Fruit fly (Drosophila melanogaster) whole organism, wandering third instar larva: Measurements from ENCODE around the gene CG13678.
A peak's percentile ranks its signal among the peaks of the same experiment; 100 is the strongest.

Experiments used
- Abd-B ChIP-seq: fragments of >200 bp; optimal IDR thresholded peaks from 2 replicates; lab custom pipeline; 2017; ENCODE audit warnings: missing biosample characterization, missing genetic modification characterization
- CG32264 ChIP-seq: fragments of 200-800 bp; sonication (Bioruptor generic); optimal IDR thresholded peaks from 2 replicates; lab custom pipeline; 2016; ENCODE audit warnings: missing biosample characterization, missing genetic modification characterization
- CG9705 ChIP-seq: fragments of 200-800 bp; sonication (Bioruptor generic); optimal IDR thresholded peaks from 2 replicates; lab custom pipeline; 2018; ENCODE audit warnings: missing biosample characterization, mild to moderate bottlenecking, missing genetic modification characterization
- CrebA ChIP-seq: fragments of 200-800 bp; sonication (Bioruptor generic); optimal IDR thresholded peaks from 2 replicates; lab custom pipeline; 2016; ENCODE audit warnings: missing biosample characterization, mild to moderate bottlenecking, missing genetic modification characterization, borderline replicate concordance
- Dfd ChIP-seq: fragments of >200 bp; optimal IDR thresholded peaks from 2 replicates; lab custom pipeline; 2017; ENCODE audit warnings: missing biosample characterization, missing genetic modification characterization
- Dif ChIP-seq: fragments of 200-275, 200-300 bp; sonication (Bioruptor generic); optimal IDR thresholded peaks from 2 replicates; lab custom pipeline; 2018; ENCODE audit warnings: missing biosample characterization, missing genetic modification characterization; ENCODE audit not compliant: partially characterized antibody
- GATAd ChIP-seq: sonication (Bioruptor generic); optimal IDR thresholded peaks from 2 replicates; lab custom pipeline; 2016; ENCODE audit warnings: missing biosample characterization, missing genetic modification characterization
- HLH106 ChIP-seq: fragments of 200-800 bp; optimal IDR thresholded peaks from 3 replicates; lab custom pipeline; 2019; ENCODE audit warnings: missing biosample characterization, mild to moderate bottlenecking, missing genetic modification characterization, moderate library complexity
- Hnf4 ChIP-seq: fragments of 200-800 bp; sonication (Bioruptor generic); optimal IDR thresholded peaks from 2 replicates; lab custom pipeline; 2016; ENCODE audit warnings: missing biosample characterization, mild to moderate bottlenecking, missing genetic modification characterization
- Hr78 ChIP-seq: fragments of >200 bp; optimal IDR thresholded peaks from 2 replicates; lab custom pipeline; 2017; ENCODE audit warnings: missing biosample characterization, missing genetic modification characterization
- Hr83 ChIP-seq: fragments of 200-300 bp; sonication (Bioruptor generic); optimal IDR thresholded peaks from 2 replicates; lab custom pipeline; 2016; ENCODE audit warnings: missing biosample characterization, mild to moderate bottlenecking, missing genetic modification characterization, moderate library complexity; ENCODE audit not compliant: poor library complexity, severe bottlenecking
- Jra ChIP-seq: sonication (Bioruptor generic); optimal IDR thresholded peaks from 2 replicates; lab custom pipeline; 2016; ENCODE audit warnings: missing biosample characterization, missing genetic modification characterization
- Mio ChIP-seq: sonication (Bioruptor generic); optimal IDR thresholded peaks from 2 replicates; lab custom pipeline; 2016; ENCODE audit warnings: missing biosample characterization, missing genetic modification characterization
- Myc ChIP-seq: fragments of >200 bp; optimal IDR thresholded peaks from 2 replicates; lab custom pipeline; 2017
- N ChIP-seq: fragments of >200 bp; optimal IDR thresholded peaks from 2 replicates; lab custom pipeline; 2018; ENCODE audit warnings: missing biosample characterization, missing external identifiers, missing genetic modification characterization
- OdsH ChIP-seq: fragments of 200-800 bp; sonication (Bioruptor generic); optimal IDR thresholded peaks from 2 replicates; lab custom pipeline; 2016; ENCODE audit warnings: missing biosample characterization, mild to moderate bottlenecking, missing genetic modification characterization
- Rel ChIP-seq, 2 experiments: fragments of 200-800 bp; sonication (Bioruptor generic) in 1 of 2; optimal IDR thresholded peaks; 2 replicates in 1 of 2; 3 replicates in 1 of 2; lab custom pipeline; 2016 to 2019; ENCODE audit warnings: mild to moderate bottlenecking in 2 of 2, missing biosample characterization in 2 of 2, missing genetic modification characterization in 2 of 2, moderate library complexity in 1 of 2
- Sp1 ChIP-seq: fragments of 200-800 bp; sonication (Bioruptor generic); optimal IDR thresholded peaks from 3 replicates; lab custom pipeline; 2019; ENCODE audit warnings: missing biosample characterization, mild to moderate bottlenecking, missing genetic modification characterization, moderate library complexity
- Vsx2 ChIP-seq: fragments of 200-300, 225-300 bp; sonication (Bioruptor generic); optimal IDR thresholded peaks from 2 replicates; lab custom pipeline; 2018; ENCODE audit warnings: missing biosample characterization, missing genetic modification characterization; ENCODE audit not compliant: partially characterized antibody
- br ChIP-seq: fragments of 200-800 bp; sonication (Bioruptor generic); optimal IDR thresholded peaks from 2 replicates; lab custom pipeline; 2016; ENCODE audit warnings: missing biosample characterization, missing genetic modification characterization
- brk ChIP-seq: fragments of 200-800 bp; sonication (Bioruptor generic); optimal IDR thresholded peaks from 2 replicates; lab custom pipeline; 2016; ENCODE audit warnings: missing biosample characterization, mild to moderate bottlenecking, missing genetic modification characterization
- dl ChIP-seq, 2 experiments: fragments of 175-275, 200-275 bp in 1 of 2; fragments of 200-275 bp in 1 of 2; sonication (Bioruptor generic); optimal IDR thresholded peaks; lab custom pipeline; 2018; ENCODE audit warnings: mild to moderate bottlenecking in 2 of 2, missing biosample characterization in 2 of 2, missing genetic modification characterization in 2 of 2, moderate library complexity in 2 of 2; ENCODE audit not compliant: partially characterized antibody in 2 of 2, insufficient read depth in 1 of 2
- dmrt93B ChIP-seq: fragments of 200-800 bp; sonication (Bioruptor generic); optimal IDR thresholded peaks from 2 replicates; lab custom pipeline; 2018; ENCODE audit warnings: missing biosample characterization, mild to moderate bottlenecking, missing genetic modification characterization
- dsf ChIP-seq: sonication (Bioruptor generic); optimal IDR thresholded peaks from 2 replicates; lab custom pipeline; 2016; ENCODE audit warnings: missing biosample characterization, missing genetic modification characterization, borderline replicate concordance
- ey ChIP-seq: fragments of 200-800 bp; sonication (Bioruptor generic); optimal IDR thresholded peaks from 2 replicates; lab custom pipeline; 2016; ENCODE audit warnings: missing biosample characterization, missing genetic modification characterization
- foxo ChIP-seq, 2 experiments: fragments of 200-800 bp; sonication (Bioruptor generic); optimal IDR thresholded peaks; 2 replicates in 1 of 2; 3 replicates in 1 of 2; lab custom pipeline; 2016 to 2017; ENCODE audit warnings: missing biosample characterization in 2 of 2, missing genetic modification characterization in 2 of 2
- fru ChIP-seq: fragments of 200-800 bp; sonication (Bioruptor generic); optimal IDR thresholded peaks from 3 replicates; lab custom pipeline; 2016; ENCODE audit warnings: missing biosample characterization, mild to moderate bottlenecking, missing genetic modification characterization
- h ChIP-seq: fragments of 200-800 bp; sonication (Bioruptor generic); optimal IDR thresholded peaks from 3 replicates; lab custom pipeline; 2016; ENCODE audit warnings: missing biosample characterization, mild to moderate bottlenecking, missing genetic modification characterization
- jim ChIP-seq: fragments of 175-275, 200-325 bp; sonication (Bioruptor generic); optimal IDR thresholded peaks from 2 replicates; lab custom pipeline; 2016; ENCODE audit warnings: missing biosample characterization, mild to moderate bottlenecking, missing genetic modification characterization
- lola ChIP-seq: fragments of >200 bp; optimal IDR thresholded peaks from 2 replicates; lab custom pipeline; 2017; ENCODE audit warnings: missing biosample characterization, missing genetic modification characterization
- pan ChIP-seq: fragments of >200 bp; optimal IDR thresholded peaks from 2 replicates; lab custom pipeline; 2017
- psq ChIP-seq: fragments of 200-800 bp; sonication (Bioruptor generic); optimal IDR thresholded peaks from 3 replicates; lab custom pipeline; 2017; ENCODE audit warnings: missing biosample characterization, mild to moderate bottlenecking, missing genetic modification characterization, moderate library complexity
- rgr ChIP-seq: fragments of 200-800 bp; sonication (Bioruptor generic); optimal IDR thresholded peaks from 3 replicates; lab custom pipeline; 2016; ENCODE audit warnings: missing biosample characterization, mild to moderate bottlenecking, missing genetic modification characterization
- sage ChIP-seq: fragments of 200-800 bp; sonication (Bioruptor generic); optimal IDR thresholded peaks from 2 replicates; lab custom pipeline; 2016; ENCODE audit warnings: missing biosample characterization, mild to moderate bottlenecking, missing genetic modification characterization
- sv ChIP-seq: fragments of 200-800 bp; sonication (Bioruptor generic); optimal IDR thresholded peaks from 3 replicates; lab custom pipeline; 2016; ENCODE audit warnings: missing biosample characterization, missing genetic modification characterization
- tai ChIP-seq: sonication (Bioruptor generic); optimal IDR thresholded peaks from 2 replicates; lab custom pipeline; 2016; ENCODE audit warnings: missing biosample characterization, missing genetic modification characterization
- usp ChIP-seq: fragments of >200 bp; optimal IDR thresholded peaks from 2 replicates; lab custom pipeline; 2017; ENCODE audit warnings: missing biosample characterization, missing genetic modification characterization
- woc ChIP-seq: sonication (Bioruptor generic); optimal IDR thresholded peaks from 2 replicates; lab custom pipeline; 2016; ENCODE audit warnings: missing biosample characterization, mild to moderate bottlenecking, missing genetic modification characterization

CG13678 gene

dm6 chr3L:8221835-8222234 is at the start of gene CG13678:
CG13678 (plus strand) TSS chr3L:8222141.
- TF ChIP-seq Jra, result no peak
- no peak for TF ChIP-seq foxo (GFP tag; optimal IDR thresholded peaks at IDR 0.05; lab: Kevin White, UChicago)
- no peak for TF ChIP-seq N (GFP tag; lab: Kevin White, UChicago)
- TF ChIP-seq tai (GFP tag; lab: Kevin White, UChicago), result no peak
- TF ChIP-seq Vsx2 (GFP tag; lab: Kevin White, UChicago), result no peak

- TF ChIP-seq N (GFP tag; lab: Kevin White, UChicago) (no peak), h (GFP tag; lab: Kevin White, UChicago) (no peak), Sp1 (GFP tag; lab: Kevin White, UChicago) (no peak), Dfd (GFP tag; lab: Kevin White, UChicago) (no peak), lola (GFP tag; lab: Kevin White, UChicago) (no peak), fru (no peak), Hr83 (GFP tag; lab: Kevin White, UChicago) (no peak), ey (GFP tag; lab: Kevin White, UChicago) (peak; percentile 9), sage (GFP tag; lab: Kevin White, UChicago) (no peak), Dif (GFP tag; lab: Kevin White, UChicago) (no peak), HLH106 (no peak), woc (peak; percentile 9), foxo (GFP tag; optimal IDR thresholded peaks at IDR 0.05; lab: Kevin White, UChicago) (peak in 1 of 2 experiments; percentile 13), Hr78 (GFP tag; lab: Kevin White, UChicago) (no peak), tai (GFP tag; lab: Kevin White, UChicago) (no peak), Hnf4 (no peak), brk (GFP tag; lab: Kevin White, UChicago) (no peak), CG9705 (GFP tag; lab: Kevin White, UChicago) (no peak), CrebA (GFP tag; lab: Kevin White, UChicago) (no peak), jim (GFP tag; lab: Kevin White, UChicago) (no peak), dl (GFP tag; optimal IDR thresholded peaks at IDR 0.05; lab: Kevin White, UChicago; ENCODE audit: insufficient read depth in 1 of 2, partially characterized antibody in 2 of 2) (peak in 1 of 2 experiments; percentile 4), OdsH (no peak), rgr (GFP tag; lab: Kevin White, UChicago) (peak; percentile 14), dsf (GFP tag; lab: Kevin White, UChicago) (no peak), Jra (no peak), sv (no peak), Vsx2 (GFP tag; lab: Kevin White, UChicago) (no peak), pan (lab: Kevin White, UChicago) (no peak), GATAd (GFP tag; lab: Kevin White, UChicago) (no peak), Mio (no peak), br (GFP tag; lab: Kevin White, UChicago) (no peak), Myc (lab: Kevin White, UChicago) (no peak), usp (GFP tag; lab: Kevin White, UChicago) (no peak)
Observed at dm6 chr3L:8175818-8176217, 46.1 kb upstream of the CG13678 start, which contains the start of gene RecQ4. RecQ4 (minus strand) TSS chr3L:8175978.

dm6 chr3L:8177795-8178564 is 44.0 kb upstream of the CG13678 start, which contains the start of gene Nmt:
Nmt (minus strand) TSS chr3L:8178429.
- TF ChIP-seq Vsx2 (GFP tag; lab: Kevin White, UChicago), result no peak
- TF ChIP-seq dl (GFP tag; optimal IDR thresholded peaks at IDR 0.05; lab: Kevin White, UChicago; ENCODE audit: insufficient read depth in 1 of 2, partially characterized antibody in 2 of 2), result no peak
- TF ChIP-seq rgr (GFP tag; lab: Kevin White, UChicago), result peak; percentile 44
- peak; percentile 52 for TF ChIP-seq woc
- no peak for TF ChIP-seq dmrt93B (GFP tag; lab: Kevin White, UChicago)
- TF ChIP-seq fru, result no peak
- TF ChIP-seq HLH106, result no peak
- TF ChIP-seq Hnf4, result no peak
- no peak for TF ChIP-seq Mio
- TF ChIP-seq pan (lab: Kevin White, UChicago), result no peak
- TF ChIP-seq tai (GFP tag; lab: Kevin White, UChicago), result no peak
- TF ChIP-seq Hr83 (GFP tag; lab: Kevin White, UChicago), result peak; percentile 44
- TF ChIP-seq sv, result no peak
- TF ChIP-seq Myc (lab: Kevin White, UChicago), result no peak
- TF ChIP-seq Rel (GFP tag; optimal IDR thresholded peaks at IDR 0.05; lab: Kevin White, UChicago), result no peak
- no peak for TF ChIP-seq Rel (tag; optimal IDR thresholded peaks at IDR 0.05; lab: Kevin White, UChicago)
- peak in 1 of 2 experiments; percentile 58 for TF ChIP-seq foxo (GFP tag; optimal IDR thresholded peaks at IDR 0.05; lab: Kevin White, UChicago)
- no peak for TF ChIP-seq GATAd (GFP tag; lab: Kevin White, UChicago)
- no peak for TF ChIP-seq Dfd (GFP tag; lab: Kevin White, UChicago)
- no peak for TF ChIP-seq dsf (GFP tag; lab: Kevin White, UChicago)
- peak; percentile 49 for TF ChIP-seq OdsH
- no peak for TF ChIP-seq brk (GFP tag; lab: Kevin White, UChicago)
- peak; percentile 24 for TF ChIP-seq ey (GFP tag; lab: Kevin White, UChicago)
- TF ChIP-seq h (GFP tag; lab: Kevin White, UChicago), result peak; percentile 1
- no peak for TF ChIP-seq Dif (GFP tag; lab: Kevin White, UChicago)
- no peak for TF ChIP-seq Jra
- no peak for TF ChIP-seq Abd-B (GFP tag; lab: Kevin White, UChicago)
- TF ChIP-seq CG32264, result no peak
- peak; percentile 30 for TF ChIP-seq psq (GFP tag; lab: Kevin White, UChicago)
- TF ChIP-seq CrebA (GFP tag; lab: Kevin White, UChicago), result no peak
- no peak for TF ChIP-seq sage (GFP tag; lab: Kevin White, UChicago)
- TF ChIP-seq jim (GFP tag; lab: Kevin White, UChicago), result no peak
- no peak for TF ChIP-seq br (GFP tag; lab: Kevin White, UChicago)
- TF ChIP-seq usp (GFP tag; lab: Kevin White, UChicago), result no peak
- TF ChIP-seq lola (GFP tag; lab: Kevin White, UChicago), result no peak
